Fruit fly (Drosophila melanogaster) whole organism, embryonic: Measurements from ENCODE around the gene Ubi-p63E.
A peak's percentile ranks its signal among the peaks of the same experiment; 100 is the strongest.

ENCODE experiments used
- Atf3 ChIP-seq: fragments of 200-800 bp; sonication (Bioruptor generic); optimal IDR thresholded peaks from 3 replicates; lab custom pipeline; 2016; ENCODE audit warnings: missing biosample characterization, missing genetic modification characterization
- Blimp-1 ChIP-seq: fragments of 200-800 bp; sonication (Bioruptor generic); optimal IDR thresholded peaks from 3 replicates; lab custom pipeline; 2018; ENCODE audit warnings: missing biosample characterization, missing genetic modification characterization, mild to moderate bottlenecking, moderate library complexity, missing genetic modification reagents
- CG10267 ChIP-seq: fragments of 200-800 bp; sonication (Bioruptor generic); optimal IDR thresholded peaks from 2 replicates; lab custom pipeline; 2018; ENCODE audit warnings: missing biosample characterization, mild to moderate bottlenecking, missing genetic modification characterization, moderate library complexity
- CG10366 ChIP-seq: fragments of 200-800 bp; sonication (Bioruptor generic); IDR thresholded peaks from 2 replicates; pipeline ENCODE4 v1.3.6; 2022; ENCODE audit warnings: missing biosample characterization, missing genetic modification characterization
- CG13424 ChIP-seq: fragments of 200-800 bp; sonication (Bioruptor generic); optimal IDR thresholded peaks from 2 replicates; lab custom pipeline; 2019; ENCODE audit warnings: missing biosample characterization, mild to moderate bottlenecking, missing genetic modification characterization, moderate library complexity
- CG14014 ChIP-seq: fragments of 200-800 bp; sonication (Bioruptor generic); IDR thresholded peaks from 2 replicates; pipeline ENCODE4 v1.3.6; 2022; ENCODE audit warnings: missing biosample characterization, missing genetic modification characterization
- CG17829 ChIP-seq: fragments of 200-800 bp; optimal IDR thresholded peaks from 2 replicates; lab custom pipeline; 2019; ENCODE audit warnings: missing biosample characterization, mild to moderate bottlenecking, missing genetic modification characterization, moderate library complexity
- CG2129 ChIP-seq: fragments of 200-800 bp; sonication (Bioruptor generic); IDR thresholded peaks from 2 replicates; pipeline ENCODE4 v1.3.6; 2022; ENCODE audit warnings: missing biosample characterization, missing genetic modification characterization; ENCODE audit not compliant: partially characterized antibody
- CG30403 ChIP-seq: fragments of 200-800 bp; sonication (Bioruptor generic); optimal IDR thresholded peaks from 3 replicates; lab custom pipeline; 2016; ENCODE audit warnings: missing biosample characterization, missing genetic modification characterization
- CG30431 ChIP-seq: fragments of 200-800 bp; sonication (Bioruptor generic); optimal IDR thresholded peaks from 2 replicates; lab custom pipeline; 2017; ENCODE audit warnings: missing biosample characterization, missing genetic modification characterization
- CG31365 ChIP-seq: fragments of 200-800 bp; sonication (Bioruptor generic); optimal IDR thresholded peaks from 2 replicates; lab custom pipeline; 2018; ENCODE audit warnings: missing biosample characterization, mild to moderate bottlenecking, missing genetic modification characterization
- CG31388 ChIP-seq: fragments of 200-800 bp; sonication (Bioruptor generic); optimal IDR thresholded peaks from 2 replicates; lab custom pipeline; 2016; ENCODE audit warnings: missing biosample characterization, missing genetic modification characterization
- CG5953 ChIP-seq: fragments of 200-800 bp; sonication (Bioruptor generic); IDR thresholded peaks from 2 replicates; pipeline ENCODE4 v1.3.6; 2022; ENCODE audit warnings: missing biosample characterization, missing genetic modification characterization
- CG6791 ChIP-seq: fragments of 200-800 bp; sonication (Bioruptor generic); IDR thresholded peaks from 3 replicates; pipeline ENCODE4 v1.3.6; 2022; ENCODE audit warnings: missing biosample characterization, missing genetic modification characterization; ENCODE audit not compliant: partially characterized antibody
- CG7839 ChIP-seq: fragments of 200-800 bp; sonication (Bioruptor generic); optimal IDR thresholded peaks from 3 replicates; lab custom pipeline; 2018; ENCODE audit warnings: missing biosample characterization, mild to moderate bottlenecking, missing genetic modification characterization, moderate library complexity
- CG8359 ChIP-seq: fragments of 200-800 bp; sonication (Bioruptor generic); optimal IDR thresholded peaks from 2 replicates; lab custom pipeline; 2017; ENCODE audit warnings: missing biosample characterization, mild to moderate bottlenecking, missing genetic modification characterization, borderline replicate concordance
- CG9817 ChIP-seq: fragments of 200-800 bp; sonication (Bioruptor generic); optimal IDR thresholded peaks from 2 replicates; lab custom pipeline; 2018; ENCODE audit warnings: missing biosample characterization, mild to moderate bottlenecking, missing genetic modification characterization, moderate library complexity
- CTCF ChIP-seq: fragments of 200-800 bp; sonication (Bioruptor generic); optimal IDR thresholded peaks from 2 replicates; lab custom pipeline; 2017; ENCODE audit warnings: missing biosample characterization, mild to moderate bottlenecking, missing genetic modification characterization, moderate library complexity
- Dek ChIP-seq: fragments of 200-800 bp; sonication (Bioruptor generic); optimal IDR thresholded peaks from 3 replicates; lab custom pipeline; 2019; ENCODE audit warnings: missing biosample characterization, mild to moderate bottlenecking, missing genetic modification characterization, moderate library complexity
- Fer3 ChIP-seq: fragments of 200-800 bp; sonication (Bioruptor generic); optimal IDR thresholded peaks from 2 replicates; lab custom pipeline; 2018; ENCODE audit warnings: missing biosample characterization, mild to moderate bottlenecking, missing genetic modification characterization, moderate library complexity
- Gug ChIP-seq: fragments of 200-800 bp; sonication (Bioruptor generic); IDR thresholded peaks from 4 replicates; pipeline ENCODE4 v1.3.6; 2022; ENCODE audit warnings: missing biosample characterization, missing genetic modification characterization
- Lhr ChIP-seq: fragments of 200-800 bp; sonication (Bioruptor generic); optimal IDR thresholded peaks from 3 replicates; lab custom pipeline; 2017; ENCODE audit warnings: mild to moderate bottlenecking, missing biosample characterization, missing genetic modification reagents, missing genetic modification characterization
- NC2β ChIP-seq: fragments of 200-800 bp; sonication (Bioruptor generic); optimal IDR thresholded peaks from 2 replicates; lab custom pipeline; 2016; ENCODE audit warnings: missing biosample characterization, missing genetic modification characterization
- Nf-YB ChIP-seq: fragments of 200-800 bp; sonication (Bioruptor generic); optimal IDR thresholded peaks from 3 replicates; lab custom pipeline; 2019; ENCODE audit warnings: missing biosample characterization, mild to moderate bottlenecking, missing genetic modification characterization, moderate library complexity
- Oli ChIP-seq: fragments of 200-800 bp; sonication (Bioruptor generic); optimal IDR thresholded peaks from 2 replicates; lab custom pipeline; 2018; ENCODE audit warnings: missing biosample characterization, mild to moderate bottlenecking, missing genetic modification characterization, moderate library complexity
- Rfx ChIP-seq: fragments of 200-800 bp; sonication (Bioruptor generic); IDR thresholded peaks from 2 replicates; pipeline ENCODE4 v1.3.6; 2022; ENCODE audit warnings: missing biosample characterization, missing genetic modification characterization
- Rx ChIP-seq: fragments of 200-800 bp; sonication (Bioruptor generic); IDR thresholded peaks from 2 replicates; pipeline ENCODE4 v1.3.6; 2022; ENCODE audit warnings: missing biosample characterization, missing genetic modification characterization
- Scr ChIP-seq: fragments of 200-800 bp; sonication (Bioruptor generic); IDR thresholded peaks from 2 replicates; pipeline ENCODE4 v1.3.6; 2022; ENCODE audit warnings: missing biosample characterization, missing genetic modification characterization; ENCODE audit not compliant: partially characterized antibody
- aop ChIP-seq: fragments of 200-800 bp; sonication (Bioruptor generic); IDR thresholded peaks from 2 replicates; pipeline ENCODE4 v1.3.6; 2022; ENCODE audit warnings: missing biosample characterization, missing genetic modification characterization
- caup ChIP-seq: fragments of 200-800 bp; sonication (Bioruptor generic); optimal IDR thresholded peaks from 3 replicates; lab custom pipeline; 2017; ENCODE audit warnings: missing biosample characterization, mild to moderate bottlenecking, missing genetic modification characterization, moderate library complexity; ENCODE audit not compliant: severe bottlenecking
- disco-r ChIP-seq: fragments of 200-800 bp; sonication (Bioruptor generic); optimal IDR thresholded peaks from 2 replicates; lab custom pipeline; 2016; ENCODE audit warnings: missing biosample characterization, missing genetic modification characterization
- ewg ChIP-seq: fragments of 200-800 bp; sonication (Bioruptor generic); optimal IDR thresholded peaks from 3 replicates; lab custom pipeline; 2017; ENCODE audit warnings: mild to moderate bottlenecking, missing biosample characterization, missing genetic modification reagents, missing genetic modification characterization
- fd64A ChIP-seq: fragments of 200-800 bp; sonication (Bioruptor generic); optimal IDR thresholded peaks from 3 replicates; lab custom pipeline; 2018; ENCODE audit warnings: missing biosample characterization, mild to moderate bottlenecking, missing genetic modification characterization
- gcm2 ChIP-seq: fragments of 200-800 bp; sonication (Bioruptor generic); optimal IDR thresholded peaks from 2 replicates; lab custom pipeline; 2016; ENCODE audit warnings: missing biosample characterization, missing genetic modification characterization
- gfzf ChIP-seq: fragments of 200-800 bp; sonication (Bioruptor generic); optimal IDR thresholded peaks from 2 replicates; lab custom pipeline; 2016; ENCODE audit warnings: missing biosample characterization, mild to moderate bottlenecking, missing genetic modification characterization, moderate library complexity
- grau ChIP-seq: fragments of 200-800 bp; optimal IDR thresholded peaks from 3 replicates; lab custom pipeline; 2019; ENCODE audit warnings: missing biosample characterization, mild to moderate bottlenecking, missing genetic modification characterization, moderate library complexity
- insv ChIP-seq, 2 experiments: fragments of 200-800 bp; sonication (Bioruptor generic); optimal IDR thresholded peaks; 3 replicates each; lab custom pipeline; 2016 to 2018; ENCODE audit warnings: missing biosample characterization in 2 of 2, missing genetic modification characterization in 2 of 2
- knrl ChIP-seq: fragments of 200-800 bp; sonication (Bioruptor generic); IDR thresholded peaks from 3 replicates; pipeline ENCODE4 v1.3.6; 2022; ENCODE audit warnings: missing biosample characterization, missing genetic modification characterization; ENCODE audit not compliant: partially characterized antibody
- lilli ChIP-seq: fragments of 200-800 bp; sonication (Bioruptor generic); optimal IDR thresholded peaks from 3 replicates; lab custom pipeline; 2016; ENCODE audit warnings: missing biosample characterization, missing genetic modification characterization
- maf-S ChIP-seq: fragments of 200-800 bp; sonication (Bioruptor generic); optimal IDR thresholded peaks from 2 replicates; lab custom pipeline; 2016; ENCODE audit warnings: missing biosample characterization, missing genetic modification characterization
- odd ChIP-seq: fragments of 200-800 bp; sonication (Bioruptor generic); optimal IDR thresholded peaks from 2 replicates; lab custom pipeline; 2017; ENCODE audit warnings: missing biosample characterization, mild to moderate bottlenecking, missing genetic modification characterization
- org-1 ChIP-seq: fragments of 200-800 bp; sonication (Bioruptor generic); optimal IDR thresholded peaks from 2 replicates; lab custom pipeline; 2017; ENCODE audit warnings: missing biosample characterization, missing genetic modification characterization
- pan ChIP-seq, 4 experiments: fragments of >200 bp in 3 of 4; fragments of 200-800 bp in 1 of 4; sonication (Bioruptor generic) in 1 of 4; optimal IDR thresholded peaks in 3 of 4; IDR thresholded peaks in 1 of 4; 2 replicates each; pipeline versions ENCODE4 v1.3.6 to Lab custom; 2017 to 2022; ENCODE audit warnings: missing biosample characterization in 2 of 4, missing genetic modification characterization in 2 of 4, mixed read lengths in 1 of 4
- peb ChIP-seq: fragments of 200-800 bp; sonication (Bioruptor generic); IDR thresholded peaks from 2 replicates; pipeline ENCODE4 v1.3.6; 2022; ENCODE audit warnings: missing biosample characterization, missing genetic modification characterization
- ranshi ChIP-seq: fragments of 200-800 bp; sonication (Bioruptor generic); IDR thresholded peaks from 2 replicates; pipeline ENCODE4 v1.3.6; 2022; ENCODE audit warnings: missing biosample characterization, missing genetic modification characterization
- slbo ChIP-seq: fragments of 200-800 bp; sonication (Bioruptor generic); IDR thresholded peaks from 2 replicates; pipeline ENCODE4 v1.3.6; 2022; ENCODE audit warnings: missing biosample characterization, missing genetic modification characterization
- vvl ChIP-seq: fragments of 200-800 bp; sonication (Bioruptor generic); IDR thresholded peaks from 2 replicates; pipeline ENCODE4 v1.3.6; 2022; ENCODE audit warnings: missing biosample characterization, missing genetic modification characterization
- zfh1 ChIP-seq: fragments of 200-800 bp; sonication (Bioruptor generic); IDR thresholded peaks from 3 replicates; pipeline ENCODE4 v1.3.6; 2022; ENCODE audit warnings: missing biosample characterization, missing genetic modification characterization

The Ubi-p63E gene

DNA sequence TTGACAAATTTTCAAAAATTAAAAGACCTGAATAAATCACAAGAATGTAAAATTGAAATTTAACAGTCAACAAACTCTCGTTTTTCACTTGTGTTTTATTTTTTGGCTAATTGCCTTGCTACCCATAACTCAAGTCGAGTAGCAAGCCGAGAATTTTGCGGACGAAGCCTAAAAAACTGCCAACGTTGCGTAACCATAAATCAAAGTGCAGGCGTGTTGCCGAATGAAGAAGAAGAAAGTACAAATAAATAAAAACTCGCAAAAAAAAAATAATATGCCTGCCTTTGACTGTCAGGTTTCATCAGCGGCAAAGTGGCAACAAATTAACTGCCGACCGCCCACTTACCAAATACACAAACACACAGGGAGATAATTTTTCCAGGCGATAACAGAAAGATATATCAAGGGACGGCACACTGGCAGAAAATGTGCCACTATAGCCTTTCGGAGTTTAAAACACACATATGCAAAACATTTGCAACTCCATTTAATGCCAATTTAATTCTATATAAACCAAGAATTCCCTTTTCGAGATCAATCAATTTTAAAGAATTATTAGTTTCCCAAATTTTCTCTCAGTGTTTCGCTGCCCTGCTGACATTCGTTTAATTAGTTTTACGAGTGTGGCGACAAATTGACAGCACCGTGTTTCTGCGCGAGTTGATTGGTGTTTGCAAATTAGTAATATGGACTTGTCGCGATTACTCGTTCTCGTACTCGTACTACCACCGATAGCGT is 25.4 kb upstream of the Ubi-p63E start (continued):
- TF ChIP-seq disco-r (GFP tag; lab: Kevin White, UChicago) (peak; percentile 67), peb (GFP tag; lab: Robert Waterston, UW) (0 out of 2 replicates have a peak, but pooled peaks have one; percentile 20), pan (optimal IDR thresholded peaks at IDR 0.05; lab: Kevin White, UChicago) (no peak), pan (GFP tag; optimal IDR thresholded peaks at IDR 0.05 in 1 of 2, IDR thresholded peaks at IDR 0.05 in 1 of 2) (peak in 1 of 2 experiments; percentile 89), grau (tag; lab: Kevin White, UChicago) (peak; percentile 89), insv (GFP tag; optimal IDR thresholded peaks at IDR 0.05; lab: Kevin White, UChicago) (peak in 1 of 2 experiments; percentile 29), lilli (peak; percentile 95), Nf-YB (GFP tag; lab: Kevin White, UChicago) (peak; percentile 59), ewg (GFP tag; lab: Kevin White, UChicago) (peak; percentile 62), CG10267 (tag; lab: Kevin White, UChicago) (peak; percentile 43), zfh1 (GFP tag; lab: Robert Waterston, UW) (peak; percentile 71; the same call in 2 of the 3 replicates), knrl (GFP tag; lab: Robert Waterston, UW) (no peak), CG31388 (GFP tag; lab: Kevin White, UChicago) (peak; percentile 35), CG2129 (GFP tag; lab: Robert Waterston, UW) (no peak), Oli (tag; lab: Kevin White, UChicago) (peak; percentile 87), CG30403 (GFP tag; lab: Kevin White, UChicago) (peak; percentile 85), caup (GFP tag; lab: Kevin White, UChicago) (peak; percentile 93), Rx (GFP tag; lab: Robert Waterston, UW) (peak; percentile 66), fd64A (GFP tag; lab: Kevin White, UChicago) (no peak), CG10366 (GFP tag; lab: Robert Waterston, UW) (peak; percentile 90), vvl (GFP tag; lab: Robert Waterston, UW) (peak; percentile 91), aop (GFP tag; lab: Robert Waterston, UW) (no peak), CG31365 (tag; lab: Kevin White, UChicago) (peak; percentile 51), odd (peak; percentile 64), CG9817 (tag; lab: Kevin White, UChicago) (peak; percentile 90), maf-S (GFP tag; lab: Kevin White, UChicago) (peak; percentile 85), CG5953 (peak; percentile 66; the same call in 1 of the 2 replicates), CG8359 (GFP tag; lab: Kevin White, UChicago) (no peak), Lhr (no peak), Fer3 (tag; lab: Kevin White, UChicago) (peak; percentile 92), Scr (GFP tag; lab: Robert Waterston, UW) (no peak), CG7839 (tag; lab: Kevin White, UChicago) (peak; percentile 91), CG17829 (tag; lab: Kevin White, UChicago) (no peak), Dek (tag; lab: Kevin White, UChicago) (peak; percentile 91), CTCF (GFP tag; lab: Kevin White, UChicago) (no peak), CG14014 (GFP tag; lab: Robert Waterston, UW) (peak; percentile 94), CG6791 (GFP tag; lab: Robert Waterston, UW) (no peak), gfzf (no peak), Rfx (peak; percentile 95), NC2β (GFP tag; lab: Kevin White, UChicago) (peak; percentile 74), gcm2 (GFP tag; lab: Kevin White, UChicago) (peak; percentile 57), Blimp-1 (GFP tag; lab: Kevin White, UChicago) (no peak), org-1 (GFP tag; lab: Kevin White, UChicago) (peak; percentile 84), slbo (GFP tag; lab: Robert Waterston, UW) (peak; percentile 97), CG13424 (tag; lab: Kevin White, UChicago) (peak; percentile 90), CG30431 (GFP tag; lab: Kevin White, UChicago) (peak; percentile 62), ranshi (peak; percentile 85), Atf3 (peak; percentile 64), Gug (GFP tag; lab: Robert Waterston, UW) (peak; percentile 81)
